Fruit fly (Drosophila melanogaster): Measurements from ENCODE around the gene chrb.

- TF ChIP-seq psq (optimal IDR thresholded peaks at IDR 0.05): no peak
- TF ChIP-seq Sin3A (optimal IDR thresholded peaks at IDR 0.05): no peak
- TF ChIP-seq Myc (optimal IDR thresholded peaks at IDR 0.05): no peak
Measured at dm6 chr3L:11448935-11449334, 38.4 kb upstream of the chrb start.

Measured in Kc167 (cell line).